Worm (Caenorhabditis elegans) whole organism, L4/young adult: Measurements from ENCODE around the gene dhcr-24.

Experiments used
- W03F9.2 ChIP-seq: fragments of 150-350 bp; optimal IDR thresholded peaks from 2 replicates; lab custom pipeline; 2014; ENCODE audit warnings: missing biosample characterization, missing genetic modification characterization
- dao-5 ChIP-seq: sonication (generic microtip); optimal IDR thresholded peaks from 2 replicates; lab custom pipeline; 2016; ENCODE audit warnings: missing genotype, missing genetic modification characterization, moderate library complexity, missing compliant biosample characterization
- him-1 ChIP-seq: sonication (generic microtip); optimal IDR thresholded peaks from 2 replicates; lab custom pipeline; 2016; ENCODE audit warnings: missing genotype, missing genetic modification reagents, missing genetic modification characterization, missing compliant biosample characterization

DNA sequence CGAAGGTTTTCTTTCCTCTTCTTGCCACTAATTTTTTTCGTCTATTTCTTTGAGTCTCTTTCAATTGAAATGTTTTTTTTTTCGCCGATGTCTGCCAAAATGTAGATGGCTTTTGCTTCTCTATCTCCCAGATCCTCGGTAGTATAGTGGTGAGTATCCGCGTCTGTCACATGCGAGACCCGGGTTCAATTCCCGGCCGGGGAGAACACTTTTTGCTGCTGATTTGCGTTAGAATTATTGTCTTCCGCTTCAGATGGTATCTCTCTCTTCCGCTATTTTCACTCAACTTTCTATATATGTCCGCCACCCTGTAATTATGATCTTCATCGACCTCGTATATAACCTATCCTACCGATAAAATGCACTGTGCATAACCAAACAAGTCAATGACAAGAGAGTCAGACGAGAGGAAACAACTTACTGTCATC, 10.5 kb downstream of the dhcr-24 start:
- TF ChIP-seq W03F9.2 (peak; percentile 62), dao-5 (tag; lab: Kevin White, UChicago) (peak; percentile 80), him-1 (tag; lab: Kevin White, UChicago) (peak; percentile 88)
